In genomic region chr3R:25193726-25194204, dm6 we compare ENCODE assay signal across 2 fruit fly cellular contexts.
TF ChIP-seq lines count a peak whose summit lies in the region.

Gene lobo, minus strand, starts transcription at chr3R:25193776.

TF ChIP-seq in whole organism, embryonic, 481 proteins besides CTCF, POLR2A, EP300 and RAD21 (continued from another document and continues in another):
- TF ChIP-seq CG14965 (GFP tag; optimal IDR thresholded peaks at IDR 0.05; lab: Kevin White, UChicago; ENCODE audit: borderline replicate concordance) (peak; percentile 11), CG8290 (GFP tag; optimal IDR thresholded peaks at IDR 0.05; lab: Kevin White, UChicago) (peak; percentile 66), CG8290 (tag; optimal IDR thresholded peaks at IDR 0.05; lab: Kevin White, UChicago) (peak in 1 of 2 experiments; percentile 79), croc (GFP tag; conservative IDR thresholded peaks at IDR 0.05; lab: Robert Waterston, UW) (no peak), CG43689 (GFP tag; IDR thresholded peaks at IDR 0.05; lab: Robert Waterston, UW) (no peak), mam (GFP tag; optimal IDR thresholded peaks at IDR 0.05; lab: Kevin White, UChicago) (peak; percentile 64), CG4424 (GFP tag; optimal IDR thresholded peaks at IDR 0.05; lab: Kevin White, UChicago) (peak; percentile 48), ash1 (GFP tag; optimal IDR thresholded peaks at IDR 0.05; lab: Kevin White, UChicago) (no peak), Nf-YC (tag; optimal IDR thresholded peaks at IDR 0.05; lab: Kevin White, UChicago) (peak; percentile 33), Xbp1 (GFP tag; optimal IDR thresholded peaks at IDR 0.05; lab: Kevin White, UChicago) (peak; percentile 65), crol (GFP tag; IDR thresholded peaks at IDR 0.05; lab: Robert Waterston, UW) (no peak), Blimp-1 (GFP tag; optimal IDR thresholded peaks at IDR 0.05; lab: Kevin White, UChicago) (no peak), B-H2 (GFP tag; optimal IDR thresholded peaks at IDR 0.05; lab: Kevin White, UChicago) (peak; percentile 73), Atf3 (GFP tag; optimal IDR thresholded peaks at IDR 0.05; lab: Kevin White, UChicago) (peak; percentile 30), btn (GFP tag; optimal IDR thresholded peaks at IDR 0.05; lab: Kevin White, UChicago) (no peak), CG4730 (GFP tag; IDR thresholded peaks at IDR 0.05; lab: Robert Waterston, UW) (peak; percentile 62; the same call in 1 of the 2 replicates), CG12219 (GFP tag; optimal IDR thresholded peaks at IDR 0.05; lab: Kevin White, UChicago) (peak; percentile 17), Opbp (GFP tag; IDR thresholded peaks at IDR 0.05; lab: Robert Waterston, UW; ENCODE audit: partially characterized antibody) (no peak), CG12769 (tag; optimal IDR thresholded peaks at IDR 0.05; lab: Kevin White, UChicago) (no peak), Tbp (GFP tag; optimal IDR thresholded peaks at IDR 0.05; lab: Kevin White, UChicago) (no peak), NfI (GFP tag; optimal IDR thresholded peaks at IDR 0.05; lab: Kevin White, UChicago) (peak; percentile 85), CG14667 (GFP tag; IDR thresholded peaks at IDR 0.05; lab: Robert Waterston, UW) (no peak), Hr78 (GFP tag; optimal IDR thresholded peaks at IDR 0.05; lab: Kevin White, UChicago) (no peak), CG8281 (tag; optimal IDR thresholded peaks at IDR 0.05; lab: Kevin White, UChicago) (no peak), da (GFP tag; optimal IDR thresholded peaks at IDR 0.05; lab: Kevin White, UChicago) (peak; percentile 16), Optix (GFP tag; IDR thresholded peaks at IDR 0.05; lab: Robert Waterston, UW) (peak; percentile 45; the same call in 1 of the 3 replicates), Camta (GFP tag; optimal IDR thresholded peaks at IDR 0.05; lab: Kevin White, UChicago) (peak; percentile 75), knrl (GFP tag; IDR thresholded peaks at IDR 0.05; lab: Robert Waterston, UW; ENCODE audit: partially characterized antibody) (peak; percentile 73; the same call in 1 of the 3 replicates), usp (GFP tag; optimal IDR thresholded peaks at IDR 0.05; lab: Kevin White, UChicago) (no peak), CG4360 (GFP tag; IDR thresholded peaks at IDR 0.05; lab: Robert Waterston, UW) (no peak), Fer3 (tag; optimal IDR thresholded peaks at IDR 0.05; lab: Kevin White, UChicago) (peak; percentile 48), kah (GFP tag; optimal IDR thresholded peaks at IDR 0.05; lab: Kevin White, UChicago) (no peak), phol (tag; optimal IDR thresholded peaks at IDR 0.05; lab: Kevin White, UChicago) (peak; percentile 75), caup (GFP tag; optimal IDR thresholded peaks at IDR 0.05; lab: Kevin White, UChicago; ENCODE audit: severe bottlenecking) (peak; percentile 66), sob (GFP tag; IDR thresholded peaks at IDR 0.05; lab: Robert Waterston, UW) (peak; percentile 78), CG11504 (tag; optimal IDR thresholded peaks at IDR 0.05; lab: Kevin White, UChicago) (peak; percentile 60), nerfin-1 (tag; optimal IDR thresholded peaks at IDR 0.05; lab: Kevin White, UChicago) (peak; percentile 65), MTF-1 (GFP tag; optimal IDR thresholded peaks at IDR 0.05; lab: Kevin White, UChicago; ENCODE audit: borderline replicate concordance) (no peak), CG17829 (tag; optimal IDR thresholded peaks at IDR 0.05; lab: Kevin White, UChicago) (peak; percentile 61), fd96Cb (tag; optimal IDR thresholded peaks at IDR 0.05; lab: Kevin White, UChicago) (peak; percentile 24), slou (GFP tag; optimal IDR thresholded peaks at IDR 0.05; lab: Kevin White, UChicago) (no peak), ranshi (GFP tag; IDR thresholded peaks at IDR 0.05; lab: Robert Waterston, UW) (no peak), CG9215 (GFP tag; IDR thresholded peaks at IDR 0.05; lab: Robert Waterston, UW) (peak; percentile 42), disco-r (GFP tag; optimal IDR thresholded peaks at IDR 0.05; lab: Kevin White, UChicago) (peak; percentile 32), Dip2 (GFP tag; IDR thresholded peaks at IDR 0.05; lab: Robert Waterston, UW) (no peak), BtbVII (GFP tag; optimal IDR thresholded peaks at IDR 0.05; lab: Kevin White, UChicago) (no peak), MBD-R2 (GFP tag; IDR thresholded peaks at IDR 0.05; lab: Robert Waterston, UW) (peak; percentile 49), HmgZ (tag; optimal IDR thresholded peaks at IDR 0.05; lab: Kevin White, UChicago) (peak; percentile 80), CG32772 (GFP tag; IDR thresholded peaks at IDR 0.05; lab: Robert Waterston, UW) (0 out of 2 replicates have a peak, but pooled peaks have one; percentile 16), NC2β (GFP tag; optimal IDR thresholded peaks at IDR 0.05; lab: Kevin White, UChicago) (peak; percentile 67), CG5953 (GFP tag; IDR thresholded peaks at IDR 0.05; lab: Robert Waterston, UW) (peak; percentile 72), D19B (GFP tag; optimal IDR thresholded peaks at IDR 0.05; lab: Kevin White, UChicago) (peak; percentile 47), CG2678 (tag; optimal IDR thresholded peaks at IDR 0.05; lab: Kevin White, UChicago) (no peak), ham (GFP tag; IDR thresholded peaks at IDR 0.05; lab: Robert Waterston, UW) (peak; percentile 62; the same call in 1 of the 2 replicates), CG11398 (GFP tag; optimal IDR thresholded peaks at IDR 0.05; lab: Kevin White, UChicago) (peak; percentile 60), CG1233 (GFP tag; optimal IDR thresholded peaks at IDR 0.05; lab: Kevin White, UChicago) (peak; percentile 68), Sry-β (GFP tag; optimal IDR thresholded peaks at IDR 0.05; lab: Kevin White, UChicago) (no peak), bbx (GFP tag; IDR thresholded peaks at IDR 0.05; lab: Robert Waterston, UW; ENCODE audit: partially characterized antibody) (0 out of 2 replicates have a peak, but pooled peaks have one; percentile 36), crp (GFP tag; optimal IDR thresholded peaks at IDR 0.05; lab: Kevin White, UChicago) (peak in 1 of 2 experiments; percentile 21), CoRest (tag; optimal IDR thresholded peaks at IDR 0.05; lab: Kevin White, UChicago) (peak; percentile 83), CG10979 (tag; optimal IDR thresholded peaks at IDR 0.05; lab: Kevin White, UChicago) (peak; percentile 46), CkIIα-i1 (GFP tag; IDR thresholded peaks at IDR 0.05; lab: Robert Waterston, UW) (no peak), tap (tag; optimal IDR thresholded peaks at IDR 0.05; lab: Kevin White, UChicago) (no peak), CG17802 (tag; optimal IDR thresholded peaks at IDR 0.05; lab: Kevin White, UChicago) (peak; percentile 34), jing (GFP tag; optimal IDR thresholded peaks at IDR 0.05; lab: Kevin White, UChicago) (peak; percentile 19)

TF ChIP-seq in whole organism, prepupa, 60 proteins besides CTCF, POLR2A, EP300 and RAD21 (continued from another document):
- TF ChIP-seq CG6163 (GFP tag; IDR thresholded peaks at IDR 0.05; lab: Robert Waterston, UW) (peak; percentile 66; the same call in 2 of the 3 replicates), Smox (GFP tag; optimal IDR thresholded peaks at IDR 0.05; lab: Kevin White, UChicago) (peak; percentile 3), fkh (GFP tag; optimal IDR thresholded peaks at IDR 0.05; lab: Kevin White, UChicago) (no peak), CG10669 (GFP tag; optimal IDR thresholded peaks at IDR 0.05; lab: Kevin White, UChicago) (no peak), acj6 (GFP tag; optimal IDR thresholded peaks at IDR 0.05; lab: Kevin White, UChicago) (no peak), achi (GFP tag; optimal IDR thresholded peaks at IDR 0.05; lab: Kevin White, UChicago) (no peak), pdm3 (GFP tag; optimal IDR thresholded peaks at IDR 0.05; lab: Kevin White, UChicago) (peak; percentile 20), Blimp-1 (GFP tag; optimal IDR thresholded peaks at IDR 0.05; lab: Kevin White, UChicago) (no peak), net (GFP tag; optimal IDR thresholded peaks at IDR 0.05; lab: Kevin White, UChicago) (no peak), Hr39 (GFP tag; optimal IDR thresholded peaks at IDR 0.05; lab: Kevin White, UChicago) (peak; percentile 34), dac (GFP tag; optimal IDR thresholded peaks at IDR 0.05; lab: Kevin White, UChicago) (no peak), Sox102F (GFP tag; optimal IDR thresholded peaks at IDR 0.05; lab: Kevin White, UChicago) (no peak), topi (GFP tag; optimal IDR thresholded peaks at IDR 0.05; lab: Kevin White, UChicago) (no peak), spab (GFP tag; optimal IDR thresholded peaks at IDR 0.05; lab: Kevin White, UChicago) (no peak), CG3919 (GFP tag; optimal IDR thresholded peaks at IDR 0.05; lab: Kevin White, UChicago) (no peak), CG7368 (GFP tag; optimal IDR thresholded peaks at IDR 0.05; lab: Kevin White, UChicago) (no peak), CG16779 (tag; optimal IDR thresholded peaks at IDR 0.05; lab: Kevin White, UChicago) (no peak), salr (GFP tag; optimal IDR thresholded peaks at IDR 0.05; lab: Kevin White, UChicago) (no peak), fd85E (GFP tag; optimal IDR thresholded peaks at IDR 0.05; lab: Kevin White, UChicago) (no peak), CG6792 (GFP tag; optimal IDR thresholded peaks at IDR 0.05; lab: Kevin White, UChicago) (no peak), Ets21C (GFP tag; optimal IDR thresholded peaks at IDR 0.05; lab: Kevin White, UChicago) (no peak), dsx (GFP tag; optimal IDR thresholded peaks at IDR 0.05; lab: Kevin White, UChicago; ENCODE audit: poor library complexity, severe bottlenecking) (no peak), Met (GFP tag; optimal IDR thresholded peaks at IDR 0.05; lab: Kevin White, UChicago) (peak; percentile 35), cyc (GFP tag; optimal IDR thresholded peaks at IDR 0.05; lab: Kevin White, UChicago) (peak; percentile 6), CG32006 (GFP tag; optimal IDR thresholded peaks at IDR 0.05; lab: Kevin White, UChicago) (no peak), CG6276 (GFP tag; optimal IDR thresholded peaks at IDR 0.05; lab: Kevin White, UChicago) (no peak)
